Worm (Caenorhabditis elegans): ENCODE measurements around the gene hog-1.

DNA sequence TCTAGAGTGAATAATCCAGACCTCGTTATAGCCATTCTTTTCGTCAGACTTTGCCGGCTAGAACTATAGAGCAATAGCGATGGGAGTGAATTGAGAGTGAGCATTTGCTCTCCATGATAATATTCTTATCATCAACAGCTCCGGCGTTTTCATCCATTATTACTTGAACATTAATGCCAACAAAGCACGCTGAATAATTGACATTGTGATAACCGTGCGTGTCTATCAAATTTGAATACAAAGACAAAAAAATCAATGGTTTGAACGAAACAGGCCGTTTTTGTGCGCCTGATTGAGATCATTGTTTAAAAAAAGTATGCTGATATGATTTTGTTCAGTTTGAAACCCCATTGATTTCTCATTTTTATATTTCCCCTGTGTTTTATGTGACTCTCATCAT lies 14.4 kb downstream of the hog-1 start, which contains the start of gene dct-11:
- TF ChIP-seq unc-62 (GFP tag; optimal IDR thresholded peaks at IDR 0.05) (no peak), snpc-4 (tag; optimal IDR thresholded peaks at IDR 0.05) (no peak), unc-39 (tag; optimal IDR thresholded peaks at IDR 0.05) (no peak), lin-13 (tag; optimal IDR thresholded peaks at IDR 0.05) (no peak)
